Worm (Caenorhabditis elegans) whole organism, young adult: ENCODE results near the gene C40H1.8.

Source experiments
- ama-1 ChIP-seq, 3 experiments: fragments of 150-350 bp in 1 of 3; sonication (generic microtip) in 2 of 3; optimal IDR thresholded peaks; 2 replicates each; lab custom pipeline; 2014 to 2018; ENCODE audit warnings: missing biosample characterization in 2 of 3, missing genetic modification characterization in 2 of 3, missing genetic modification reagents in 2 of 3
- ceh-58 ChIP-seq: fragments of 200-800 bp; sonication (Bioruptor generic); IDR thresholded peaks from 2 replicates; pipeline ENCODE4 v1.3.6; 2022; ENCODE audit warnings: missing genetic modification characterization, missing compliant biosample characterization
- chd-7 ChIP-seq: sonication (generic microtip); optimal IDR thresholded peaks from 2 replicates; lab custom pipeline; 2016; ENCODE audit warnings: mild to moderate bottlenecking, missing genetic modification characterization, moderate library complexity, missing compliant biosample characterization
- nfya-1 ChIP-seq: sonication (generic microtip); optimal IDR thresholded peaks from 2 replicates; lab custom pipeline; 2017; ENCODE audit warnings: antibody characterized with exemption, missing compliant biosample characterization, missing genetic modification characterization, borderline replicate concordance; ENCODE audit not compliant: insufficient read depth

- TF ChIP-seq nfya-1 (tag; lab: Kevin White, UChicago), result no peak
- TF ChIP-seq chd-7, result no peak
- TF ChIP-seq ceh-58, result no peak
- TF ChIP-seq ama-1 (optimal IDR thresholded peaks at IDR 0.05; lab: Kevin White, UChicago), result no peak
- TF ChIP-seq ama-1 (GFP tag; optimal IDR thresholded peaks at IDR 0.05; lab: Kevin White, UChicago), result no peak
Observed at ce11 chrIII:9329266-9329665, 14.7 kb downstream of the C40H1.8 start, which contains the start of gene C40H1.3.
